Fruit fly (Drosophila melanogaster) whole organism, adult: Measurements from ENCODE around the gene MAPk-Ak2.

Experiments used
- CG12768 ChIP-seq: fragments of 200-800 bp; sonication (Bioruptor generic); optimal IDR thresholded peaks from 2 replicates; lab custom pipeline; 2017; ENCODE audit warnings: missing biosample characterization, missing genetic modification characterization, mild to moderate bottlenecking, moderate library complexity, missing genetic modification reagents
- CG14711 ChIP-seq: fragments of 200-800 bp; sonication (Bioruptor generic); optimal IDR thresholded peaks from 2 replicates; lab custom pipeline; 2018; ENCODE audit warnings: missing biosample characterization, mild to moderate bottlenecking, missing genetic modification characterization, moderate library complexity
- CG1620 ChIP-seq: fragments of 200-800 bp; sonication (Bioruptor generic); optimal IDR thresholded peaks from 2 replicates; lab custom pipeline; 2016; ENCODE audit warnings: missing biosample characterization, missing genetic modification characterization
- CG33017 ChIP-seq: fragments of 200-800 bp; sonication (Bioruptor generic); optimal IDR thresholded peaks from 2 replicates; lab custom pipeline; 2018; ENCODE audit warnings: missing biosample characterization, mild to moderate bottlenecking, missing genetic modification characterization, moderate library complexity
- CG5204 ChIP-seq: fragments of 200-800 bp; sonication (Bioruptor generic); optimal IDR thresholded peaks from 2 replicates; lab custom pipeline; 2016; ENCODE audit warnings: missing biosample characterization, missing genetic modification characterization
- Crg-1 ChIP-seq: fragments of 200-800 bp; sonication (Bioruptor generic); optimal IDR thresholded peaks from 2 replicates; lab custom pipeline; 2016; ENCODE audit warnings: missing biosample characterization, missing genetic modification characterization
- Hr96 ChIP-seq: fragments of 200-800 bp; sonication (Bioruptor generic); optimal IDR thresholded peaks from 2 replicates; lab custom pipeline; 2016; ENCODE audit warnings: missing biosample characterization, missing genetic modification characterization
- bab1 ChIP-seq: fragments of 200-800 bp; sonication (Bioruptor generic); optimal IDR thresholded peaks from 3 replicates; lab custom pipeline; 2019; ENCODE audit warnings: missing biosample characterization, mild to moderate bottlenecking, missing genetic modification characterization, moderate library complexity
- cic ChIP-seq: fragments of 200-800 bp; sonication (Bioruptor generic); optimal IDR thresholded peaks from 2 replicates; lab custom pipeline; 2017; ENCODE audit warnings: missing biosample characterization, mild to moderate bottlenecking, missing genetic modification characterization, moderate library complexity
- cnc ChIP-seq, 2 experiments: fragments of >200 bp; optimal IDR thresholded peaks; 2 replicates each; lab custom pipeline; 2017
- kay ChIP-seq: fragments of 200-800 bp; sonication (Bioruptor generic); peaks from one replicate; lab custom pipeline; 2016; ENCODE audit warnings: missing biosample characterization, missing genetic modification characterization, borderline replicate concordance
- pad ChIP-seq: fragments of 200-800 bp; sonication (Bioruptor generic); optimal IDR thresholded peaks from 3 replicates; lab custom pipeline; 2017; ENCODE audit warnings: missing biosample characterization, missing genetic modification characterization, mild to moderate bottlenecking, moderate library complexity, missing genetic modification reagents
- tj ChIP-seq: fragments of 200-800 bp; sonication (Bioruptor generic); optimal IDR thresholded peaks from 3 replicates; lab custom pipeline; 2017; ENCODE audit warnings: missing biosample characterization, mild to moderate bottlenecking, missing genetic modification characterization, moderate library complexity
- toe ChIP-seq: fragments of 200-800 bp; sonication (Bioruptor generic); optimal IDR thresholded peaks from 2 replicates; lab custom pipeline; 2016; ENCODE audit warnings: missing biosample characterization, missing genetic modification characterization

DNA sequence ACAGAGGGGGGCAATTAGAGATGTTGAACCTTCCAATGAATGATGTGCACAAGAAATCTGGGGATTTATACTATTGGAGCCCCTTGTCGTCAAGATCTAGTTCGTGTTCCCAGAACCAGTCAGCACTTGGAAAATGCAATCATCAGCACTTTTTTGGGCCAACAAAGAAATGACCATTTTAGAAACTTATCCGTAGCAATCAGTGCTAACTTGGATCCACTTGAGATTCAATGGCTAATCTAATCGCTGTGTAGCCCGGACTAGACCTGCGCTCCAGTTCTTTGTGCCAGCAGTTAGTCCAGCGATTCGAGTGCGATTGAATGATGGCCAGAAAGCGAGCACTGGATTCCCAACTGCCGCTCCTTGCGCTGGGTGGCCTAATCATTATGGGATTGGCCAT is 31.6 kb downstream of the MAPk-Ak2 start, which contains the start of gene CG15773:
- TF ChIP-seq Hr96 (GFP tag; lab: Kevin White, UChicago): no peak
- TF ChIP-seq tj (GFP tag; lab: Kevin White, UChicago): no peak
- no peak for TF ChIP-seq pad (GFP tag; lab: Kevin White, UChicago)
- TF ChIP-seq cnc (optimal IDR thresholded peaks at IDR 0.05; lab: Kevin White, UChicago): no peak
- TF ChIP-seq CG5204: no peak
- TF ChIP-seq CG14711 (tag; lab: Kevin White, UChicago): no peak
- no peak for TF ChIP-seq toe (GFP tag; lab: Kevin White, UChicago)
- no peak for TF ChIP-seq CG33017
- TF ChIP-seq Crg-1 (GFP tag; lab: Kevin White, UChicago): no peak
- no peak for TF ChIP-seq kay (GFP tag; lab: Kevin White, UChicago)
- no peak for TF ChIP-seq cic (GFP tag; lab: Kevin White, UChicago)
- TF ChIP-seq CG12768 (GFP tag; lab: Kevin White, UChicago): no peak
- no peak for TF ChIP-seq bab1
- no peak for TF ChIP-seq CG1620 (GFP tag; lab: Kevin White, UChicago)
